Fruit fly (Drosophila melanogaster): Measurements from ENCODE around the gene CG4768.

CG4768 gene

dm6 chrX:16833097-16833496 lies 41.2 kb downstream of the CG4768 start (continued):
- TF ChIP-seq Mes4 (GFP tag; optimal IDR thresholded peaks at IDR 0.05) = peak; percentile 69
- peak; percentile 80 for TF ChIP-seq CG2712 (tag; optimal IDR thresholded peaks at IDR 0.05)
- TF ChIP-seq jigr1 (GFP tag; IDR thresholded peaks at IDR 0.05) = peak; percentile 55; the same call in 1 of the 3 replicates
- peak; percentile 52 for TF ChIP-seq ttk (GFP tag; IDR thresholded peaks at IDR 0.05)
- TF ChIP-seq CG10274 (GFP tag; optimal IDR thresholded peaks at IDR 0.05) = peak; percentile 4
- peak; percentile 68 for TF ChIP-seq CG11456 (GFP tag; IDR thresholded peaks at IDR 0.05)
- no peak for TF ChIP-seq psq (GFP tag; optimal IDR thresholded peaks at IDR 0.05)
- no peak for TF ChIP-seq HLH4C (GFP tag; IDR thresholded peaks at IDR 0.05; ENCODE audit: partially characterized antibody)
- peak; percentile 50 for TF ChIP-seq CG18619 (GFP tag; optimal IDR thresholded peaks at IDR 0.05)
- TF ChIP-seq tio (GFP tag; optimal IDR thresholded peaks at IDR 0.05) = peak; percentile 59
- TF ChIP-seq Abd-B (GFP tag; optimal IDR thresholded peaks at IDR 0.05) = peak; percentile 57
- peak; percentile 79 for TF ChIP-seq Xbp1 (GFP tag; optimal IDR thresholded peaks at IDR 0.05)
- TF ChIP-seq Bgb (GFP tag; IDR thresholded peaks at IDR 0.05; ENCODE audit: partially characterized antibody) = no peak
- TF ChIP-seq CG14860 (GFP tag; IDR thresholded peaks at IDR 0.05; ENCODE audit: partially characterized antibody) = no peak
- TF ChIP-seq eyg (GFP tag; optimal IDR thresholded peaks at IDR 0.05) = peak; percentile 39
- no peak for TF ChIP-seq cg (GFP tag; optimal IDR thresholded peaks at IDR 0.05)
- peak; percentile 42 for TF ChIP-seq chn (GFP tag; optimal IDR thresholded peaks at IDR 0.05)
- peak; percentile 75 for TF ChIP-seq CG4820 (GFP tag; optimal IDR thresholded peaks at IDR 0.05)
- TF ChIP-seq sna (GFP tag; IDR thresholded peaks at IDR 0.05; ENCODE audit: partially characterized antibody) = no peak
- no peak for TF ChIP-seq kni (GFP tag; optimal IDR thresholded peaks at IDR 0.05)
- peak; percentile 55 for TF ChIP-seq CG11723 (GFP tag; optimal IDR thresholded peaks at IDR 0.05)
- TF ChIP-seq her (GFP tag; optimal IDR thresholded peaks at IDR 0.05) = peak; percentile 56
- no peak for TF ChIP-seq dan (GFP tag; IDR thresholded peaks at IDR 0.05)
- no peak for TF ChIP-seq dati (GFP tag; IDR thresholded peaks at IDR 0.05)
- peak; percentile 55 for TF ChIP-seq CG1792 (GFP tag; optimal IDR thresholded peaks at IDR 0.05)
- TF ChIP-seq CG1602 (GFP tag; optimal IDR thresholded peaks at IDR 0.05) = peak; percentile 67
- TF ChIP-seq CG2129 (GFP tag; IDR thresholded peaks at IDR 0.05; ENCODE audit: partially characterized antibody) = no peak
- no peak for TF ChIP-seq CG6175 (GFP tag; IDR thresholded peaks at IDR 0.05)
- no peak for TF ChIP-seq pros (GFP tag; optimal IDR thresholded peaks at IDR 0.05)
- 0 out of 2 replicates have a peak, but pooled peaks have one; percentile 24 for TF ChIP-seq CG7372 (GFP tag; IDR thresholded peaks at IDR 0.05)
- peak; percentile 15 for TF ChIP-seq CG13624 (GFP tag; optimal IDR thresholded peaks at IDR 0.05)
- TF ChIP-seq CG13424 (tag; optimal IDR thresholded peaks at IDR 0.05) = peak; percentile 82
- TF ChIP-seq Oli (tag; optimal IDR thresholded peaks at IDR 0.05) = peak; percentile 85
- peak; percentile 33 for TF ChIP-seq Vsx1 (GFP tag; optimal IDR thresholded peaks at IDR 0.05)
- no peak for TF ChIP-seq emc (GFP tag; optimal IDR thresholded peaks at IDR 0.05)
- peak; percentile 60 for TF ChIP-seq CG18599 (GFP tag; optimal IDR thresholded peaks at IDR 0.05)
- peak; percentile 79 for TF ChIP-seq CG4424 (GFP tag; optimal IDR thresholded peaks at IDR 0.05)
- peak; percentile 51; the same call in 1 of the 3 replicates for TF ChIP-seq ase (GFP tag; IDR thresholded peaks at IDR 0.05)
- no peak for TF ChIP-seq CG15696 (tag; optimal IDR thresholded peaks at IDR 0.05)
- peak; percentile 73 for TF ChIP-seq btn (GFP tag; optimal IDR thresholded peaks at IDR 0.05)
- no peak for TF ChIP-seq CG12744 (GFP tag; optimal IDR thresholded peaks at IDR 0.05)
- peak; percentile 12 for TF ChIP-seq CG2116 (GFP tag; optimal IDR thresholded peaks at IDR 0.05)
- peak; percentile 79 for TF ChIP-seq phol (tag; optimal IDR thresholded peaks at IDR 0.05)
- TF ChIP-seq unpg (GFP tag; optimal IDR thresholded peaks at IDR 0.05) = peak; percentile 83
- TF ChIP-seq CG17802 (tag; optimal IDR thresholded peaks at IDR 0.05) = peak; percentile 39
- TF ChIP-seq sim (GFP tag; IDR thresholded peaks at IDR 0.05) = no peak
- no peak for TF ChIP-seq abd-A (tag; optimal IDR thresholded peaks at IDR 0.05)
- no peak for TF ChIP-seq MBD-R2 (GFP tag; IDR thresholded peaks at IDR 0.05)
- no peak for TF ChIP-seq ftz-f1 (GFP tag; optimal IDR thresholded peaks at IDR 0.05)
- peak; percentile 21 to 81 for TF ChIP-seq Hr51 (GFP tag; optimal IDR thresholded peaks at IDR 0.05)

Data from whole organism, embryonic.